Worm (Caenorhabditis elegans) whole organism, L4 larva: ENCODE measurements around the gene Y48C3A.5.

ENCODE experiments used
- F44E2.7 ChIP-seq: fragments of 200-800 bp; sonication (Bioruptor generic); IDR thresholded peaks from 2 replicates; pipeline ENCODE4 v2.1.2; 2022; ENCODE audit warnings: missing genetic modification characterization, missing compliant biosample characterization
- T20F7.1 ChIP-seq: fragments of 200-800 bp; sonication (Bioruptor generic); optimal IDR thresholded peaks from 2 replicates; lab custom pipeline; 2018; ENCODE audit warnings: mild to moderate bottlenecking, missing genetic modification characterization, missing compliant biosample characterization
- T26A8.4 ChIP-seq: fragments of 200-800 bp; sonication (Bioruptor generic); IDR thresholded peaks from 2 replicates; pipeline ENCODE4 v1.3.6; 2022; ENCODE audit warnings: missing genetic modification characterization, missing compliant biosample characterization
- Y105C5A.15 ChIP-seq: fragments of 200-800 bp; sonication (Bioruptor generic); IDR thresholded peaks from 2 replicates; pipeline ENCODE4 v1.3.6; 2022; ENCODE audit warnings: missing genetic modification characterization, missing compliant biosample characterization
- Y48G9A.11 ChIP-seq: fragments of 200-800 bp; sonication (Bioruptor generic); IDR thresholded peaks from 2 replicates; pipeline ENCODE4 v1.3.6; 2022; ENCODE audit warnings: missing genetic modification reagents, missing genetic modification characterization, missing compliant biosample characterization
- Y75B8A.6 ChIP-seq: fragments of 200-800 bp; sonication (Bioruptor generic); IDR thresholded peaks from 2 replicates; pipeline ENCODE4 v1.3.6; 2022; ENCODE audit warnings: missing genetic modification reagents, missing genetic modification characterization, missing compliant biosample characterization
- ZK337.2 ChIP-seq: fragments of 200-800 bp; sonication (Bioruptor generic); IDR thresholded peaks from 2 replicates; pipeline ENCODE4 v1.3.6; 2022; ENCODE audit warnings: missing genetic modification reagents, missing genetic modification characterization, missing compliant biosample characterization
- ama-1 ChIP-seq: fragments of 150-350 bp; optimal IDR thresholded peaks from 2 replicates; lab custom pipeline; 2014; ENCODE audit warnings: inconsistent platforms, mixed read lengths
- ceh-20 ChIP-seq: fragments of 200-800 bp; sonication (Bioruptor generic); IDR thresholded peaks from 2 replicates; pipeline ENCODE4 v1.3.6; 2022; ENCODE audit warnings: missing genetic modification reagents, missing genetic modification characterization, missing compliant biosample characterization
- ceh-28 ChIP-seq: fragments of 150-350 bp; optimal IDR thresholded peaks from 2 replicates; lab custom pipeline; 2014; ENCODE audit warnings: missing biosample characterization, missing genetic modification reagents, missing genetic modification characterization
- ceh-32 ChIP-seq: sonication (generic microtip); optimal IDR thresholded peaks from 2 replicates; lab custom pipeline; 2016; ENCODE audit warnings: mild to moderate bottlenecking, missing genetic modification characterization, missing compliant biosample characterization; ENCODE audit not compliant: poor library complexity
- ceh-62 ChIP-seq: sonication (generic microtip); optimal IDR thresholded peaks from 2 replicates; lab custom pipeline; 2017; ENCODE audit warnings: missing biosample characterization, missing genetic modification characterization
- ceh-82 ChIP-seq: sonication (generic microtip); optimal IDR thresholded peaks from 2 replicates; lab custom pipeline; 2017; ENCODE audit warnings: missing biosample characterization, missing genetic modification characterization
- ces-1 ChIP-seq: fragments of 150-350 bp; sonication (generic microtip); optimal IDR thresholded peaks from 4 replicates; lab custom pipeline; 2014; ENCODE audit warnings: missing biosample characterization, missing genetic modification reagents, missing genetic modification characterization
- cey-2 ChIP-seq: sonication (generic microtip); optimal IDR thresholded peaks from 3 replicates; lab custom pipeline; 2017; ENCODE audit warnings: missing genetic modification characterization, mild to moderate bottlenecking, missing compliant biosample characterization, antibody characterized with exemption, borderline replicate concordance; ENCODE audit not compliant: insufficient read depth
- daf-8 ChIP-seq: fragments of 200-800 bp; sonication (Bioruptor generic); IDR thresholded peaks from 2 replicates; pipeline ENCODE4 v1.3.6; 2022; ENCODE audit warnings: missing genetic modification characterization, missing compliant biosample characterization
- dmd-6 ChIP-seq: fragments of 200-800 bp; sonication (Bioruptor generic); IDR thresholded peaks from 2 replicates; pipeline ENCODE4 v1.3.6; 2022; ENCODE audit warnings: missing genetic modification reagents, missing genetic modification characterization, missing compliant biosample characterization
- dmd-9 ChIP-seq: fragments of 200-800 bp; sonication (Bioruptor generic); IDR thresholded peaks from 2 replicates; pipeline ENCODE4 v1.3.6; 2022; ENCODE audit warnings: missing genetic modification reagents, missing genetic modification characterization, missing compliant biosample characterization
- dpl-1 ChIP-seq: fragments of 150-350 bp; optimal IDR thresholded peaks from 2 replicates; lab custom pipeline; 2014; ENCODE audit warnings: missing biosample characterization, missing genetic modification reagents, missing genetic modification characterization
- duxl-1 ChIP-seq: sonication (generic microtip); optimal IDR thresholded peaks from 2 replicates; lab custom pipeline; 2016; ENCODE audit warnings: mild to moderate bottlenecking, missing genetic modification characterization, moderate library complexity, missing compliant biosample characterization; ENCODE audit not compliant: poor library complexity
- egl-27 ChIP-seq: sonication (generic microtip); optimal IDR thresholded peaks from 3 replicates; lab custom pipeline; 2017; ENCODE audit warnings: missing biosample characterization, missing genetic modification reagents, missing genetic modification characterization
- fkh-10 ChIP-seq: fragments of 150-350 bp; optimal IDR thresholded peaks from 2 replicates; lab custom pipeline; 2014; ENCODE audit warnings: missing biosample characterization, missing genetic modification reagents, missing genetic modification characterization
- fos-1 ChIP-seq: fragments of 150-350 bp; optimal IDR thresholded peaks from 2 replicates; lab custom pipeline; 2014; ENCODE audit warnings: missing biosample characterization, missing genetic modification characterization
- hif-1 ChIP-seq, 2 experiments: sonication (generic microtip); optimal IDR thresholded peaks; 2 replicates each; lab custom pipeline; 2016 to 2017; ENCODE audit warnings: missing compliant biosample characterization in 2 of 2, missing genetic modification characterization in 2 of 2, missing genetic modification reagents in 2 of 2, missing genotype in 2 of 2, mild to moderate bottlenecking in 1 of 2
- hlh-11 ChIP-seq: fragments of 200-800 bp; sonication (Bioruptor generic); optimal IDR thresholded peaks from 2 replicates; lab custom pipeline; 2018; ENCODE audit warnings: mild to moderate bottlenecking, missing genetic modification characterization, missing compliant biosample characterization
- hlh-30 ChIP-seq: sonication (generic microtip); optimal IDR thresholded peaks from 2 replicates; lab custom pipeline; 2017; ENCODE audit warnings: antibody characterized with exemption, mild to moderate bottlenecking, missing genetic modification characterization, missing compliant biosample characterization; ENCODE audit not compliant: insufficient read depth
- hmg-1.1 ChIP-seq: fragments of 200-800 bp; sonication (Bioruptor generic); IDR thresholded peaks from 2 replicates; pipeline ENCODE4 v1.3.6; 2022; ENCODE audit warnings: missing genetic modification reagents, missing genetic modification characterization, missing compliant biosample characterization
- lin-13 ChIP-seq: fragments of 150-350 bp; optimal IDR thresholded peaks from 2 replicates; lab custom pipeline; 2014; ENCODE audit warnings: missing biosample characterization, missing genetic modification reagents, missing genetic modification characterization
- lin-15B ChIP-seq: fragments of 150-350 bp; sonication (generic microtip); optimal IDR thresholded peaks from 3 replicates; lab custom pipeline; 2014; ENCODE audit warnings: missing biosample characterization, missing genetic modification characterization
- lin-39 ChIP-seq: fragments of 150-350 bp; optimal IDR thresholded peaks from 2 replicates; lab custom pipeline; 2014; ENCODE audit warnings: missing biosample characterization, missing genetic modification reagents, missing genetic modification characterization
- lsy-2 ChIP-seq, 2 experiments: fragments of 150-350 bp in 1 of 2; sonication (generic microtip) in 1 of 2; optimal IDR thresholded peaks; 2 replicates each; lab custom pipeline; 2014 to 2017; ENCODE audit warnings: missing biosample characterization in 2 of 2, missing genetic modification characterization in 2 of 2
- mdl-1 ChIP-seq, 2 experiments: fragments of 150-350 bp in 1 of 2; sonication (generic microtip) in 1 of 2; optimal IDR thresholded peaks; 2 replicates each; lab custom pipeline; 2014 to 2017; ENCODE audit warnings: missing biosample characterization in 2 of 2, missing genetic modification characterization in 2 of 2
- mdt-29 ChIP-seq: fragments of 200-800 bp; sonication (Bioruptor generic); IDR thresholded peaks from 2 replicates; pipeline ENCODE4 v1.3.6; 2022; ENCODE audit warnings: missing genetic modification reagents, missing genetic modification characterization, missing compliant biosample characterization
- mep-1 ChIP-seq: fragments of 150-350 bp; sonication (generic microtip); optimal IDR thresholded peaks from 3 replicates; lab custom pipeline; 2014; ENCODE audit warnings: missing biosample characterization, missing genetic modification characterization
- mes-2 ChIP-seq: sonication (generic microtip); optimal IDR thresholded peaks from 2 replicates; lab custom pipeline; 2016; ENCODE audit warnings: missing genotype, mild to moderate bottlenecking, missing genetic modification characterization, missing compliant biosample characterization; ENCODE audit not compliant: poor library complexity, severe bottlenecking
- nhr-28 ChIP-seq: fragments of 150-350 bp; optimal IDR thresholded peaks from 2 replicates; lab custom pipeline; 2014; ENCODE audit warnings: missing biosample characterization, missing genetic modification characterization
- nhr-41 ChIP-seq: fragments of 200-800 bp; sonication (Bioruptor generic); IDR thresholded peaks from 2 replicates; pipeline ENCODE4 v1.3.6; 2022; ENCODE audit warnings: missing genetic modification reagents, missing genetic modification characterization, missing compliant biosample characterization
- nhr-42 ChIP-seq: fragments of 200-800 bp; sonication (Bioruptor generic); IDR thresholded peaks from 2 replicates; pipeline ENCODE4 v1.3.6; 2022; ENCODE audit warnings: missing genetic modification characterization, missing compliant biosample characterization
- nhr-48 ChIP-seq: sonication (generic microtip); optimal IDR thresholded peaks from 2 replicates; lab custom pipeline; 2016; ENCODE audit warnings: mild to moderate bottlenecking, missing genetic modification characterization, missing compliant biosample characterization
- nhr-6 ChIP-seq: fragments of 150-350 bp; optimal IDR thresholded peaks from 2 replicates; lab custom pipeline; 2014; ENCODE audit warnings: missing biosample characterization, missing genetic modification characterization
- nhr-77 ChIP-seq: fragments of 150-350 bp; optimal IDR thresholded peaks from 2 replicates; lab custom pipeline; 2014; ENCODE audit warnings: missing biosample characterization, missing genetic modification characterization
- php-3 ChIP-seq: fragments of 200-800 bp; sonication (Bioruptor generic); IDR thresholded peaks from 2 replicates; pipeline ENCODE4 v1.3.6; 2022; ENCODE audit warnings: missing genetic modification reagents, missing genetic modification characterization, missing compliant biosample characterization
- rbr-2 ChIP-seq: sonication (generic microtip); optimal IDR thresholded peaks from 2 replicates; lab custom pipeline; 2016; ENCODE audit warnings: missing genotype, missing genetic modification characterization, missing compliant biosample characterization
- sdz-12 ChIP-seq: fragments of 200-800 bp; sonication (Bioruptor generic); optimal IDR thresholded peaks from 2 replicates; lab custom pipeline; 2018; ENCODE audit warnings: mild to moderate bottlenecking, missing genetic modification characterization, missing compliant biosample characterization
- set-16 ChIP-seq: fragments of 200-800 bp; sonication (Bioruptor generic); IDR thresholded peaks from 2 replicates; pipeline ENCODE4 v1.3.6; 2022; ENCODE audit warnings: missing genetic modification reagents, missing genetic modification characterization, missing compliant biosample characterization
- skn-1 ChIP-seq: fragments of 150-350 bp; optimal IDR thresholded peaks from 2 replicates; lab custom pipeline; 2014; ENCODE audit warnings: missing biosample characterization, missing genetic modification characterization
- snpc-4 ChIP-seq: fragments of 150-350 bp; optimal IDR thresholded peaks from 2 replicates; lab custom pipeline; 2014; ENCODE audit warnings: missing biosample characterization, missing genetic modification characterization
- spr-3 ChIP-seq: fragments of 200-800 bp; sonication (Bioruptor generic); optimal IDR thresholded peaks from 2 replicates; lab custom pipeline; 2018; ENCODE audit warnings: mild to moderate bottlenecking, missing genetic modification characterization, missing compliant biosample characterization
- tag-97 ChIP-seq: fragments of 200-800 bp; sonication (Bioruptor generic); IDR thresholded peaks from 2 replicates; pipeline ENCODE4 v1.3.6; 2022; ENCODE audit warnings: missing genetic modification characterization, missing compliant biosample characterization
- unc-130 ChIP-seq: sonication (generic microtip); optimal IDR thresholded peaks from 2 replicates; lab custom pipeline; 2016; ENCODE audit warnings: missing genetic modification reagents, missing genetic modification characterization, missing compliant biosample characterization
- zfp-2 ChIP-seq: sonication (generic microtip); optimal IDR thresholded peaks from 2 replicates; lab custom pipeline; 2016; ENCODE audit warnings: mild to moderate bottlenecking, missing genetic modification characterization, missing compliant biosample characterization
- ztf-11 ChIP-seq: fragments of 150-350 bp; optimal IDR thresholded peaks from 2 replicates; lab custom pipeline; 2014; ENCODE audit warnings: missing biosample characterization, missing genetic modification characterization

The Y48C3A.5 gene

ce11 chrII:13298534-13298933 is 27.7 kb downstream of the Y48C3A.5 start (continued):
- TF ChIP-seq Y105C5A.15 (GFP tag; lab: Robert Waterston, UW) (no peak), ama-1 (lab: Kevin White, UChicago) (peak; percentile 67), mdl-1 (tag; optimal IDR thresholded peaks at IDR 0.05; lab: Kevin White, UChicago) (peak; percentile 79), T26A8.4 (no peak), nhr-28 (tag; lab: Kevin White, UChicago) (peak; percentile 88), Y75B8A.6 (GFP tag; lab: Robert Waterston, UW) (no peak), T20F7.1 (GFP tag; lab: Kevin White, UChicago) (peak; percentile 20), nhr-41 (no peak; the same call in 1 of the 2 replicates), ceh-32 (tag; lab: Kevin White, UChicago) (no peak), duxl-1 (tag; lab: Kevin White, UChicago) (no peak), tag-97 (no peak), hlh-30 (peak; percentile 82), set-16 (GFP tag; lab: Robert Waterston, UW) (0 out of 2 replicates have a peak, but pooled peaks have one; percentile 4), ceh-20 (GFP tag; lab: Robert Waterston, UW) (no peak), rbr-2 (tag; lab: Kevin White, UChicago) (no peak), unc-130 (GFP tag; lab: Kevin White, UChicago) (no peak), php-3 (GFP tag; lab: Robert Waterston, UW) (peak; percentile 36; the same call in 1 of the 2 replicates), lsy-2 (tag; optimal IDR thresholded peaks at IDR 0.05; lab: Kevin White, UChicago) (no peak), sdz-12 (GFP tag; lab: Kevin White, UChicago) (no peak), lin-39 (tag; lab: Kevin White, UChicago) (no peak), ztf-11 (tag; lab: Kevin White, UChicago) (no peak), Y48G9A.11 (GFP tag; lab: Robert Waterston, UW) (no peak), hif-1 (tag; optimal IDR thresholded peaks at IDR 0.05; lab: Kevin White, UChicago) (no peak), ceh-82 (no peak), daf-8 (no peak), spr-3 (GFP tag; lab: Kevin White, UChicago) (no peak), mes-2 (tag; lab: Kevin White, UChicago) (peak; percentile 50), dpl-1 (GFP tag; lab: Kevin White, UChicago) (no peak), lin-15B (tag; lab: Kevin White, UChicago) (no peak), dmd-6 (GFP tag; lab: Robert Waterston, UW) (peak; percentile 94), nhr-48 (tag; lab: Kevin White, UChicago) (peak; percentile 81), F44E2.7 (GFP tag; lab: Robert Waterston, UW) (no peak), fos-1 (tag; lab: Kevin White, UChicago) (peak; percentile 28), fkh-10 (GFP tag; lab: Kevin White, UChicago) (no peak), hmg-1.1 (GFP tag; lab: Robert Waterston, UW) (no peak), lin-13 (GFP tag; lab: Kevin White, UChicago) (peak; percentile 52), hlh-11 (tag; lab: Kevin White, UChicago) (peak; percentile 88), mdt-29 (GFP tag; lab: Robert Waterston, UW) (no peak; the same call in 1 of the 2 replicates), ces-1 (GFP tag; lab: Kevin White, UChicago) (no peak), ceh-62 (tag; lab: Kevin White, UChicago) (no peak), mep-1 (tag; lab: Kevin White, UChicago) (peak; percentile 55), egl-27 (tag; lab: Kevin White, UChicago) (no peak), cey-2 (tag; lab: Kevin White, UChicago) (no peak), nhr-6 (tag; lab: Kevin White, UChicago) (no peak), dmd-9 (GFP tag; lab: Robert Waterston, UW) (no peak), nhr-77 (tag; lab: Kevin White, UChicago) (peak; percentile 84), skn-1 (tag; lab: Kevin White, UChicago) (no peak), ceh-28 (tag; lab: Kevin White, UChicago) (no peak), nhr-42 (GFP tag; lab: Robert Waterston, UW) (no peak), ZK337.2 (GFP tag; lab: Robert Waterston, UW) (no peak), snpc-4 (peak; percentile 36), zfp-2 (tag; lab: Kevin White, UChicago) (no peak)
